Worm (Caenorhabditis elegans) whole organism, L1 larva: ENCODE measurements around the gene T20D3.14.

Experiments
- nhr-76 ChIP-seq: sonication (generic microtip); optimal IDR thresholded peaks from 2 replicates; lab custom pipeline; 2017; ENCODE audit warnings: missing biosample characterization, missing genetic modification characterization
- nhr-77 ChIP-seq: fragments of 150-350 bp; optimal IDR thresholded peaks from 2 replicates; lab custom pipeline; 2014; ENCODE audit warnings: missing biosample characterization, missing genetic modification characterization
- skn-1 ChIP-seq: fragments of 150-350 bp; optimal IDR thresholded peaks from 2 replicates; lab custom pipeline; 2014; ENCODE audit warnings: missing biosample characterization, missing genetic modification characterization

ce11 chrIV:9343102-9343599 lies 7.4 kb upstream of the T20D3.14 start, which contains the start of gene pigc-1:
- TF ChIP-seq nhr-77 (tag; lab: Kevin White, UChicago) (no peak), skn-1 (tag; lab: Kevin White, UChicago) (no peak), nhr-76 (no peak)
